Fruit fly (Drosophila melanogaster): ENCODE measurements around the gene Octalpha2R.

DNA sequence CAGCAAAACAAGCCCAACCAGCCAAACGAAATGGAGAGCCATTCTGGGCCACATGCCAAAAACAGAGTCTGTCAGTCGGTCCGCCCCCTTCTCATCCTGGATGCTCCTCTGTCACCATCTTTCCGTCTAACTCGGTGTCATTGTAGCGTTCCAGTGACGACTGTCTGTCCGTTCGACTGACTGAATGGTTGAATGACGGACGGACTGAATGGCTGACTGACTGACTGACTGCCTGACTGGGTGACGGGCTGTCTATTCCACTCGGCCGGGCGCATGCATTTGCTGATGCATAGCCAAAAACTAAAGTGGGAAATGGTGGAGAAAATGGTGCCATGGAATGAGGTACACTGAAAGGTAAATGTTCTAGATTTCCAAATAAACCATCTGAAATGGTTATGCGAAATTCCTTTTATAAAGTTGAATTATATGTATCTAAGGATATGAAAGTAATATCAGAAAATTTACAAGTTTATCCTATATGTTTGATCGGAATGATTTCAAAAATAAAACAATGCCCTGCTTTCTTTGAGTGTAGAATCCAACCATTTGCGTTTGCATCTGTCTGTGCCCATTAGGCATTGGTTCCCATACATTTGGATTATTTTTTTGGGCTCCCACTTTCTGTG is 44.6 kb downstream of the Octalpha2R start:
- TF ChIP-seq cyc (GFP tag; optimal IDR thresholded peaks at IDR 0.05) (no peak), Smox (GFP tag; optimal IDR thresholded peaks at IDR 0.05) (no peak), CG6163 (GFP tag; IDR thresholded peaks at IDR 0.05) (no peak), CG6854 (GFP tag; optimal IDR thresholded peaks at IDR 0.05) (no peak), Gug (GFP tag; IDR thresholded peaks at IDR 0.05) (no peak)
